Fruit fly (Drosophila melanogaster) whole organism, adult: ENCODE results near the gene teq.

Source experiments
- CG11617 ChIP-seq: fragments of 200-800 bp; sonication (Bioruptor generic); optimal IDR thresholded peaks from 2 replicates; lab custom pipeline; 2017; ENCODE audit warnings: mild to moderate bottlenecking, missing biosample characterization, missing genetic modification reagents, missing genetic modification characterization
- CG1620 ChIP-seq: fragments of 200-800 bp; sonication (Bioruptor generic); optimal IDR thresholded peaks from 2 replicates; lab custom pipeline; 2016; ENCODE audit warnings: missing biosample characterization, missing genetic modification characterization
- Mnt ChIP-seq: fragments of 200-800 bp; sonication (Bioruptor generic); optimal IDR thresholded peaks from 2 replicates; lab custom pipeline; 2016; ENCODE audit warnings: missing biosample characterization, mild to moderate bottlenecking, missing genetic modification characterization
- cnc ChIP-seq, 2 experiments: fragments of >200 bp; optimal IDR thresholded peaks; 2 replicates each; lab custom pipeline; 2017
- kay ChIP-seq: fragments of 200-800 bp; sonication (Bioruptor generic); peaks from one replicate; lab custom pipeline; 2016; ENCODE audit warnings: missing biosample characterization, missing genetic modification characterization, borderline replicate concordance

dm6 chr3L:9045318-9045717 is 29.1 kb upstream of the teq start:
- no peak for TF ChIP-seq cnc (optimal IDR thresholded peaks at IDR 0.05; lab: Kevin White, UChicago)
- no peak for TF ChIP-seq CG11617 (GFP tag; lab: Kevin White, UChicago)
- no peak for TF ChIP-seq kay (GFP tag; lab: Kevin White, UChicago)
- TF ChIP-seq Mnt = no peak
- no peak for TF ChIP-seq CG1620 (GFP tag; lab: Kevin White, UChicago)
